Worm (Caenorhabditis elegans): ENCODE results near the gene F38E1.3.

F38E1.3 gene

DNA sequence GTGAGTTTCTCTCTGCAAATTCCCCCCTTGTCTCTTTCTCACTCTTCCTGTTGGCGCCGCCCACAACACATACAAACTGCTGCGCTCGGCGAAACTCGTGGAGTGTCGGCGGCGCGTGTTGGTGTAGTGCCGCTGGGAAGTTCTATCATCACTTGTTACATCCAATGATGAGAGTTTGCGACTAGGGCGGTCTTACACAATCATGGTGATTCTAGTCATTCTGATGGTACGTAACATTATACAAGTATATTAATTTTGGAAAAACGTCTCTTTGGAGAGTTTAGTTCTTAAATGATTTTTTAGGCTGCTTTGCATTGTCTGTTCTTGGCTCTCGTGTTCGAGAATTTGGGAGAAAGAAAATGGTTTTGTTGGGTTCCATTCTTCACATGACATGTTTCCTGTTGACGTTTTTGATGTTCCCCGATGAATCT lies 27.0 kb upstream of the F38E1.3 start (continued):
- TF ChIP-seq F16B12.6 (tag; optimal IDR thresholded peaks at IDR 0.05) (peak; percentile 37), nhr-11 (tag; optimal IDR thresholded peaks at IDR 0.05) (peak; percentile 28), rnt-1 (tag; optimal IDR thresholded peaks at IDR 0.05) (peak; percentile 97), xbp-1 (tag; optimal IDR thresholded peaks at IDR 0.05) (peak; percentile 89), lin-35 (GFP tag; optimal IDR thresholded peaks at IDR 0.05) (peak; percentile 56 to 79), hlh-17 (GFP tag; optimal IDR thresholded peaks at IDR 0.05; ENCODE audit: borderline replicate concordance) (no peak), nhr-12 (tag; optimal IDR thresholded peaks at IDR 0.05) (no peak), pqm-1 (tag; optimal IDR thresholded peaks at IDR 0.05) (no peak), tlp-1 (tag; optimal IDR thresholded peaks at IDR 0.05) (no peak), ceh-63 (GFP tag; optimal IDR thresholded peaks at IDR 0.05) (no peak), nhr-47 (tag; optimal IDR thresholded peaks at IDR 0.05) (peak; percentile 95), ztf-11 (tag; optimal IDR thresholded peaks at IDR 0.05) (peak in 1 of 2 experiments; percentile 69), irx-1 (tag; optimal IDR thresholded peaks at IDR 0.05) (peak; percentile 80), fkh-8 (tag; optimal IDR thresholded peaks at IDR 0.05) (peak; percentile 38), efl-3 (GFP tag; optimal IDR thresholded peaks at IDR 0.05) (peak; percentile 68), pag-3 (tag; optimal IDR thresholded peaks at IDR 0.05; ENCODE audit: borderline replicate concordance, insufficient read depth) (no peak), grh-1 (GFP tag; IDR thresholded peaks at IDR 0.05) (peak; percentile 84), sptf-1 (tag; optimal IDR thresholded peaks at IDR 0.05) (no peak), aha-1 (tag; optimal IDR thresholded peaks at IDR 0.05) (no peak), lin-13 (GFP tag; optimal IDR thresholded peaks at IDR 0.05) (peak; percentile 59), nhr-237 (tag; optimal IDR thresholded peaks at IDR 0.05) (peak; percentile 8), C16A3.4 (tag; optimal IDR thresholded peaks at IDR 0.05) (peak; percentile 39), lin-15B (tag; optimal IDR thresholded peaks at IDR 0.05) (peak; percentile 46), mab-9 (GFP tag; IDR thresholded peaks at IDR 0.05) (peak; percentile 74), mef-2 (tag; optimal IDR thresholded peaks at IDR 0.05) (no peak), ceh-82 (tag; optimal IDR thresholded peaks at IDR 0.05) (peak; percentile 85 to 86 (median 85)), sup-37 (GFP tag; optimal IDR thresholded peaks at IDR 0.05) (peak; percentile 73), ces-1 (GFP tag; optimal IDR thresholded peaks at IDR 0.05) (no peak), C04F5.9 (tag; optimal IDR thresholded peaks at IDR 0.05) (peak; percentile 45), egl-27 (tag; optimal IDR thresholded peaks at IDR 0.05) (no peak), Y116A8C.19 (tag; optimal IDR thresholded peaks at IDR 0.05; ENCODE audit: borderline replicate concordance) (no peak)

DNA sequence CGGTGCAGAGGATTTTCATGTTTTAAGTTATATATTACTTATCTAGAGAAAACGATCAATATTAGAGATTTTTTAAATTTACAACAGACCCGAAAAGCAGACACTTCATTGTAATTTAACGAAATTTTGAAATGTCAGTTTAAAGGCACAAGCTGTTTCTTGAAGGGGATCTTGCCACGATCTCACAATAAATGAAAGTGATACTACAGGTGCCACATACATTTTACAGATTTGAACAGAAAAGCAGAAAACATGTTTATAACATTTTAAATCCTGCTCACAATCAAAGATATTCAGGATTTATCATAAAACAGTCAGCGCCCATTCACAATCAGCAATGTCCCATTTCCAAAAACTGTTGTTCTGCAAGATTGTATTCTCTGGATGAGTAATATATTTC lies 26.0 kb upstream of the F38E1.3 start:
- TF ChIP-seq swsn-7 (tag; optimal IDR thresholded peaks at IDR 0.05) (no peak), snu-23 (GFP tag; optimal IDR thresholded peaks at IDR 0.05) (no peak), mef-2 (tag; optimal IDR thresholded peaks at IDR 0.05) (no peak), nhr-12 (tag; optimal IDR thresholded peaks at IDR 0.05) (no peak), efl-1 (optimal IDR thresholded peaks at IDR 0.05) (no peak), efl-1 (GFP tag; optimal IDR thresholded peaks at IDR 0.05 in 1 of 2) (no peak), alr-1 (tag; optimal IDR thresholded peaks at IDR 0.05; ENCODE audit: borderline replicate concordance) (no peak), xbp-1 (tag; optimal IDR thresholded peaks at IDR 0.05) (no peak), efl-3 (GFP tag; optimal IDR thresholded peaks at IDR 0.05) (no peak), nhr-77 (tag; optimal IDR thresholded peaks at IDR 0.05) (no peak), nhr-19 (GFP tag; conservative IDR thresholded peaks at IDR 0.05) (no peak), ama-1 (optimal IDR thresholded peaks at IDR 0.05) (no peak), sox-4 (tag; optimal IDR thresholded peaks at IDR 0.05) (no peak), C04F5.9 (tag; optimal IDR thresholded peaks at IDR 0.05) (no peak), nhr-237 (tag; optimal IDR thresholded peaks at IDR 0.05) (no peak)

DNA sequence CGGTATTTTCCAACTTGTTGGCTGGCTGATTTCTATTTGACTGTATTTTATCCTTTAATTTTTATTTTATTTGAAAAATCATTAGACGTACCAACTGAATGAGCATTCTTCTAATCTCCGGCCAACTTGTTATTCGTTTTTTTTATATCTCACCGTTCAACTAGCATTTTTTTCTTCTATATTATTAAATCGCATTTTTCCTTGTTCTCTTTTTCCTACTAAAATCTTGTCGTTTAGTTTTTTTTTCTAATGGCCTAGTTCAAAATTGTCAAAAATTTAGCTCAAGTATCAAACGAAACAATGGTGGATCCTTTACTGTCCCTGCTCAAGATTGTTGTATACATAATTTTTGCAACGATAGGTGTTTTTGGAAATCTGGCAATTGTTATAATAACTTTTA lies 24.6 kb upstream of the F38E1.3 start, which contains the start of gene srsx-22:
Gene srsx-22 (plus strand): TSS at position 301 of the 400 bp plus-strand sequence.
- no peak for TF ChIP-seq grh-1 (GFP tag; IDR thresholded peaks at IDR 0.05)
- TF ChIP-seq ets-5 (GFP tag; IDR thresholded peaks at IDR 0.05) = no peak
- no peak for TF ChIP-seq nhr-77 (tag; optimal IDR thresholded peaks at IDR 0.05)
- no peak for TF ChIP-seq rnt-1 (tag; optimal IDR thresholded peaks at IDR 0.05)
- TF ChIP-seq lin-39 (tag; optimal IDR thresholded peaks at IDR 0.05) = no peak
- no peak for TF ChIP-seq blmp-1 (tag; optimal IDR thresholded peaks at IDR 0.05)
- no peak for TF ChIP-seq alr-1 (tag; optimal IDR thresholded peaks at IDR 0.05; ENCODE audit: borderline replicate concordance)
- TF ChIP-seq hlh-17 (GFP tag; optimal IDR thresholded peaks at IDR 0.05; ENCODE audit: borderline replicate concordance) = no peak
- no peak for TF ChIP-seq ztf-4 (tag; optimal IDR thresholded peaks at IDR 0.05)
- no peak for TF ChIP-seq fkh-10 (GFP tag; optimal IDR thresholded peaks at IDR 0.05)
- no peak for TF ChIP-seq ama-1 (optimal IDR thresholded peaks at IDR 0.05)

Measured in whole organism, L1 larva.